Worm (Caenorhabditis elegans): ENCODE data around the gene cah-1.

The cah-1 gene

ce11 chrIII:5085529-5085928 is at the start of gene cah-1:
TSS of gene cah-1 (minus strand) at chrIII:5085629.
- TF ChIP-seq mab-5 (tag; optimal IDR thresholded peaks at IDR 0.05) = no peak
- peak; percentile 0 for TF ChIP-seq ces-1 (GFP tag; optimal IDR thresholded peaks at IDR 0.05)

DNA sequence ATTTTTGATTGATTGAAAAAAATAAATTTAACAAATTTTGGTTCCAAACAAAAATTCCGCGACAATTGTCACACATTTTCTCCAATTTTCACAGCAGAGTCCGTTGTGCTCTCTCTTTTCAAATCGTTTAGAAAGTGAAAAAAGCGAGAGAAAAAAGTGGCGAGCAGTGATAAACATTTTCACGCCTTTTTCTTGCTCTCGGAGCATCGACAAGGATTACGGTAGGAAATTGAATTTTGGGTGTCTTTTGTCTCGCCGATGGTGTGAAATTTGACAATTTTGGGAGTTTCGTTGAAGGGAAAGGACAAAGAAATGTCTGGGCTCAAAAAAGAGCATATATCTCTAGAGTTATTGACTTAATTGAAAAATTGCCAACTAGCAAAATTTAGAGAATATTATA is 49.1 kb upstream of the cah-1 start:
- TF ChIP-seq ceh-83 (GFP tag; optimal IDR thresholded peaks at IDR 0.05) (no peak), hlh-1 (tag; optimal IDR thresholded peaks at IDR 0.05) (no peak), mls-2 (tag; optimal IDR thresholded peaks at IDR 0.05) (no peak), nhr-28 (tag; optimal IDR thresholded peaks at IDR 0.05) (no peak), nhr-12 (tag; optimal IDR thresholded peaks at IDR 0.05) (no peak), sptf-1 (tag; optimal IDR thresholded peaks at IDR 0.05) (no peak), unc-120 (tag; optimal IDR thresholded peaks at IDR 0.05; ENCODE audit: poor library complexity, severe bottlenecking) (no peak), ceh-39 (tag; optimal IDR thresholded peaks at IDR 0.05) (no peak), lin-13 (tag; optimal IDR thresholded peaks at IDR 0.05) (no peak), unc-39 (tag; optimal IDR thresholded peaks at IDR 0.05) (no peak)

ce11 chrIII:5130654-5131053 is 45.2 kb upstream of the cah-1 start:
- TF ChIP-seq cnd-1 (tag; optimal IDR thresholded peaks at IDR 0.05) = no peak
- TF ChIP-seq mab-5 (tag; optimal IDR thresholded peaks at IDR 0.05) = no peak
- no peak for TF ChIP-seq ces-1 (GFP tag; optimal IDR thresholded peaks at IDR 0.05)
- TF ChIP-seq nhr-2 (tag; optimal IDR thresholded peaks at IDR 0.05) = no peak
- no peak for TF ChIP-seq lin-13 (tag; optimal IDR thresholded peaks at IDR 0.05)
- no peak for TF ChIP-seq elt-3 (tag; optimal IDR thresholded peaks at IDR 0.05)

DNA sequence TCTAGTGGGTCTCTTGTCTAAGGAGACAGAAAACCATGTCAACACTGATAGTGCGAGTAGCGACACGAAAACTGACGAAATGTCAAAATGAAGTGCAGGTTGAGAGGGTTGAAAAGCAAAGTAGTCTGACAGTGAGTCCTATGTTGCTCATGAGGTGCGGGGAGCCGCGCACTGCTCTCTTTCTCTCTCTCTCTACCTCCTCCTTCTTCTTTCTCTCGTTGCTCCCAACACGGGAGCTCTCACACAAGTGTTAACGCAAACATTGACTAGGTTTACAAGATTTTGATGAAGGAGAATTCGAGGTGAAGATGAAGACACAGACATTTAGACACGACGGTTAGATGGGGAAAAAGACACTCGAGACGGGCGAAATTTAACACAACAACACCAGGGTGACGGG is 43.8 kb upstream of the cah-1 start:
- TF ChIP-seq tbx-8 (GFP tag; optimal IDR thresholded peaks at IDR 0.05) (no peak), M03D4.4 (tag; optimal IDR thresholded peaks at IDR 0.05) (no peak), ceh-43 (GFP tag; optimal IDR thresholded peaks at IDR 0.05) (no peak), ztf-11 (tag; optimal IDR thresholded peaks at IDR 0.05) (no peak), elt-1 (tag; optimal IDR thresholded peaks at IDR 0.05; ENCODE audit: borderline replicate concordance, insufficient read depth) (no peak), nhr-2 (tag; optimal IDR thresholded peaks at IDR 0.05) (no peak), lin-32 (GFP tag; optimal IDR thresholded peaks at IDR 0.05) (no peak), mab-5 (tag; optimal IDR thresholded peaks at IDR 0.05) (no peak), pha-4 (tag; optimal IDR thresholded peaks at IDR 0.05) (no peak), mep-1 (tag; optimal IDR thresholded peaks at IDR 0.05) (no peak), snpc-4 (tag; optimal IDR thresholded peaks at IDR 0.05) (no peak), ham-2 (GFP tag; optimal IDR thresholded peaks at IDR 0.05) (no peak), flh-1 (GFP tag; optimal IDR thresholded peaks at IDR 0.05) (no peak), nhr-76 (tag; optimal IDR thresholded peaks at IDR 0.05) (no peak), lsy-2 (tag; optimal IDR thresholded peaks at IDR 0.05) (no peak), bed-3 (GFP tag; optimal IDR thresholded peaks at IDR 0.05) (no peak), ceh-39 (tag; optimal IDR thresholded peaks at IDR 0.05) (no peak), cnd-1 (tag; optimal IDR thresholded peaks at IDR 0.05) (no peak), drap-1 (GFP tag; optimal IDR thresholded peaks at IDR 0.05) (no peak)

ce11 chrIII:5126988-5127387 is 41.6 kb upstream of the cah-1 start:
- TF ChIP-seq bed-3 (GFP tag; optimal IDR thresholded peaks at IDR 0.05) (no peak), ceh-39 (tag; optimal IDR thresholded peaks at IDR 0.05) (no peak), zip-8 (tag; optimal IDR thresholded peaks at IDR 0.05) (no peak), nhr-2 (tag; optimal IDR thresholded peaks at IDR 0.05) (peak; percentile 79), sptf-1 (tag; optimal IDR thresholded peaks at IDR 0.05) (no peak), flh-1 (GFP tag; optimal IDR thresholded peaks at IDR 0.05) (no peak), elt-3 (tag; optimal IDR thresholded peaks at IDR 0.05) (no peak)

ce11 chrIII:5125759-5126158 is 40.3 kb upstream of the cah-1 start:
- TF ChIP-seq ham-2 (GFP tag; optimal IDR thresholded peaks at IDR 0.05) (no peak), unc-62 (GFP tag; optimal IDR thresholded peaks at IDR 0.05) (no peak), ceh-43 (GFP tag; optimal IDR thresholded peaks at IDR 0.05) (no peak), lin-13 (tag; optimal IDR thresholded peaks at IDR 0.05) (no peak), mls-2 (tag; optimal IDR thresholded peaks at IDR 0.05) (no peak), lin-32 (GFP tag; optimal IDR thresholded peaks at IDR 0.05) (no peak), zip-8 (tag; optimal IDR thresholded peaks at IDR 0.05) (no peak), nhr-28 (tag; optimal IDR thresholded peaks at IDR 0.05) (no peak), sem-2 (GFP tag; optimal IDR thresholded peaks at IDR 0.05) (no peak), bed-3 (GFP tag; optimal IDR thresholded peaks at IDR 0.05) (no peak), M03D4.4 (tag; optimal IDR thresholded peaks at IDR 0.05) (no peak), unc-39 (tag; optimal IDR thresholded peaks at IDR 0.05) (no peak), hlh-1 (tag; optimal IDR thresholded peaks at IDR 0.05) (no peak), tbx-8 (GFP tag; optimal IDR thresholded peaks at IDR 0.05) (no peak), elt-1 (tag; optimal IDR thresholded peaks at IDR 0.05; ENCODE audit: borderline replicate concordance, insufficient read depth) (no peak), unc-120 (tag; optimal IDR thresholded peaks at IDR 0.05; ENCODE audit: poor library complexity, severe bottlenecking) (no peak), ztf-11 (tag; optimal IDR thresholded peaks at IDR 0.05) (no peak), flh-1 (GFP tag; optimal IDR thresholded peaks at IDR 0.05) (no peak)
